Worm (Caenorhabditis elegans): ENCODE measurements around the gene sam-10.

Gene sam-10

DNA sequence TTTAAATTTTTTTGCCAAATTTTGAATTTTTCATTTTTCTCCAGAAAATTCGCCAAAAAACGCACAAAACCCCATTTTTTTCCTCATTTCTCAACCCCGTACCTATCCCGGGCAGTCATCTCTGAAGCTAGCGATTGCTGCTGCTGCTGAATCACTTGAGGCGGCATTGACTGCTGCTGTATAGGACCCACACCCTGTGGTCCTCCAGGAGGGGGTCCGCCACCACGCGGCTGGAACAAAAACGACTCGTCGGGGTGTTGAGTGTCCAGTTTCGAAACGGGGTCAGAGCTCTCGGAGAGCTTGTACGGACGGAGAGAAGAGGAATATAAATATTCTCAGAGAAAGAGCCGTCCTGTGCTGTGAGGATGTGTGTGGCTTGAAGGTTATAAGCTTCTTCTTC is at the start of gene sam-10:
sam-10 (minus strand) TSS at position 167 of the 400 bp plus-strand sequence.
- no peak for TF ChIP-seq unc-62 (GFP tag; optimal IDR thresholded peaks at IDR 0.05)

DNA sequence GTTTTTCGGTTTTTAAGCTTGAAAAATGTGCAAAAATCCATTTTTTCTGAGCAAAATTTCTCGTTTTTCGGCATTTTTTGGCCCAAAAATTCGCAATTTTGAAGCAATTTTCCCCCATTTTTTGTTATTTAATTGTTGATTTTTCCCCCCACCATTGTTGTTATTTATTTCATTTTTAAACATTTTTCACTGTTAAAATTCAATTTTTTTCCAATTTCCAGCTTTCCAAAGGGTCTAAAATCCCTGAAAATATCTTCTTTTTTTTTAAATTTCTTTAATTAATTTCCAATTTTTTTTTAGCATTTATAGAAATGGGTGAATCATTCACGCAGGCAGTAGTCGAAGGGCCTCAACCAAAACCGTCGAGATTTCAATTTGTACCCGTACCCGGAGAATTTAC is 45.8 kb upstream of the sam-10 start, which contains the start of gene Y48C3A.12:
Y48C3A.12 (plus strand) TSS at position 301 of the 400 bp plus-strand sequence.
- TF ChIP-seq unc-62 (GFP tag; optimal IDR thresholded peaks at IDR 0.05): no peak

DNA sequence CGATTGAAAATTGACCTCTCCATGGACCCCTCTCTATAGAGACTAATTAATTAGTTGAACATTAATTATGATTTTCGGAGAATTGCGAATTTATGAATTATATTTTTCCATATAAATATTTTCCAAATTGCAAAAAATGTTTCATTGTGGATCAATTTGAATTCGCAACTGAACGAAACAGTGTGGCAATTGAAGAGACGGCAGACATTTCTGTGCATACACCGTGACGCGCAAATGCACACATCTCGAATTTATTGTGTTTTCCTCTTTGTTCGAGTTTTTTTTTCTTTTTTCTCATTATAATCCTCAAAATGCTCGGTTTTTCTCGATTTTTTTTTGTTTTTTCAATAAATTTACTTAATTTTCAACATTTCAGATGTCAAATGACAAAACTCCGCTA is 38.9 kb upstream of the sam-10 start, which contains the start of gene Y48C3A.20:
Y48C3A.20 (plus strand) TSS at position 377 of the 400 bp plus-strand sequence.
- no peak for TF ChIP-seq unc-62 (GFP tag; optimal IDR thresholded peaks at IDR 0.05)

DNA sequence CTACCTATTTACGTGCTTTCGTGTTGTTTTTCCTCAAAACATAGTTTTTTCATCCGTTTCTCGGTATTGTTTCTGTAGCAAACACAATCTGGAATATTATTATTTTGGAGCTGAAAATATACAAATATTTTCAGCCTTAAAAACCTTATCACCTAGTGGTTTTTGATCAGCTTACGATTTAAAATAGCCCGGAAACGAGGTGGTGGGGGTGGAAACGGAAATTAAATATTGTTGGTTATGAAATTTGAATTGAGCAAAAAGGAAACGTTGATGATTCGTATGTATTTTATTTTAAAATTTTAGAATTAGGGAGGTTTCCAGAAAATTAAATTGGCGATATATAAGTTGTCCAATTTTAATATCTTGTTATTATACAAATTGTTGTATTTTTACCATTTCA is 37.5 kb upstream of the sam-10 start:
- no peak for TF ChIP-seq unc-62 (GFP tag; optimal IDR thresholded peaks at IDR 0.05)

DNA sequence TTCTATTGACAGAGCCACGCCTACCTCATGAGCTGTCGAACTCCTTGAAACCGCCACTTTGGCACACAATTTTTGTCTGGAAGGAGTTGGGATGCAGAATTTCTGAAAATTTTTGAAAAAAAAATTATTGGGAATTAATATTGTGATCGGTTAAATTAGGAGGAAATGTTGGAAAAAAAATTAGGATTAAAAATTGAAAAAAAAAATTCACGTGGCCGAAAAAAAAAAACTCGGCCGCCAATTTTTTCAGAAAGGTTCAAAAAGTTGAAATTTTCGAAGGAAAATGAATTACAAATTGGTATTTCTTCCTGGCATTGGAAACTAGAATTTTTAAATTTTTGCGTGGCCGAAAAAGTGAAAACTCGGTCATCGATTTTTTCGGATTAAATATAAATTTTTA is 25.8 kb upstream of the sam-10 start, which contains the start of gene dmsr-3:
dmsr-3 (minus strand) TSS at position 101 of the 400 bp plus-strand sequence.
- no peak for TF ChIP-seq unc-62 (GFP tag; optimal IDR thresholded peaks at IDR 0.05)

DNA sequence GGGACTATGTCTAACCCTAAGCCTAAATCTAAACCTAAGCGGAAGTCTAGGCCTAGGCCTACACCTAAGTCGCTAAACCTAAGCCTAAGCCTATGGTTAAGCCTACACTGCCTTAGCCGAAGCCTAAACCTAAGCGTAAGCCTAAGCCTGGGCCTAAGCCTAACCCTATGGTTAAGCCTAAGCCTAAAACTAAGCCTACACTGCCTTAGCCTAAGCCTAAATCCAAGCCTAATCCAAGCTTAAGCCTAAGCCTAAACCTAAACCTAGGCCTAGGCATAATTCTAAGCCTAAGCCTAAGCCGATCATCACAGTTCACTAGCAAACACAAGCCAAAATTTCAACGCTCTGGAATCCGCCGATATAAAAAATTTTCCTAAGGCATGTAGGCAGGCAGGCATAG is 11.0 kb upstream of the sam-10 start:
- no peak for TF ChIP-seq unc-62 (GFP tag; optimal IDR thresholded peaks at IDR 0.05)

DNA sequence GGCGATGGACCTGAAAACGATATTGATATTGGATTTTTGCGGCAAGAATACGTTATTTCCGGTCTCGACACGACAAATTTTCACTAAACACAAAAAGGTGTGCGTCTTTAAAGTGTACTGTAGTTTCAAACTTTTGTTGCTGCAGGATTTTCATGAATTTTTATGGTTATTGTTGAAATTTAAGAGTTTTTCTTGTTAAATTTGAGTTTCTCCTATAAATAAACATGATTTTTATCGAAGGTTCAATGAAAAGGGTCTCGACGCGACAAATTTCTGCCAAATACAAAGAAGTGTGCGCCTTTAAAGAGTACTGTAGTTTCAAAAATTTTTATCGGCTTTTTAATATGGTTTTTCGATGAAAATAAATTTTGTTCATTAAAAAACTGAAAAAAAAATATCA is 9.7 kb upstream of the sam-10 start:
- no peak for TF ChIP-seq unc-62 (GFP tag; optimal IDR thresholded peaks at IDR 0.05)

DNA sequence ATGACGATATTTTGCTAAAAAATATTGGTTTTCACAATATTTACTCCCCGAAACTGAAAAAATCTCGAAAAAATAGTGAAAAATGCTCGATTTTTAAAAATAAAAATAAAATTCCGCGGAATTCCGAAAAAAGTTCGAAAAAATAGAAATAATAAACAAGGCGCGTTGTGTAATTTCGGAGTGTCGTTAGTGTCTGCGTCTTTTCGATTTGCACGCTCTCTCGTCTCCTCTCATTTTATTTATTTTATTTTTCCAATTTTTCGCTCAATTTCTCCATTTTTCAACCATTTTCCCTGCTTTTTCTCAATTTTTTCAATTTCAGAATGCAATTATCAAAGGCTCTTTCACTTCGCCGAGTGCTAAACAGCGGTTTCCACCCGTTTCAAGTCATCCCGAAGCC is 7.6 kb upstream of the sam-10 start, which contains the start of gene mrpl-20:
mrpl-20 (plus strand) TSS at position 323 of the 400 bp plus-strand sequence.
- TF ChIP-seq unc-62 (GFP tag; optimal IDR thresholded peaks at IDR 0.05): no peak

DNA sequence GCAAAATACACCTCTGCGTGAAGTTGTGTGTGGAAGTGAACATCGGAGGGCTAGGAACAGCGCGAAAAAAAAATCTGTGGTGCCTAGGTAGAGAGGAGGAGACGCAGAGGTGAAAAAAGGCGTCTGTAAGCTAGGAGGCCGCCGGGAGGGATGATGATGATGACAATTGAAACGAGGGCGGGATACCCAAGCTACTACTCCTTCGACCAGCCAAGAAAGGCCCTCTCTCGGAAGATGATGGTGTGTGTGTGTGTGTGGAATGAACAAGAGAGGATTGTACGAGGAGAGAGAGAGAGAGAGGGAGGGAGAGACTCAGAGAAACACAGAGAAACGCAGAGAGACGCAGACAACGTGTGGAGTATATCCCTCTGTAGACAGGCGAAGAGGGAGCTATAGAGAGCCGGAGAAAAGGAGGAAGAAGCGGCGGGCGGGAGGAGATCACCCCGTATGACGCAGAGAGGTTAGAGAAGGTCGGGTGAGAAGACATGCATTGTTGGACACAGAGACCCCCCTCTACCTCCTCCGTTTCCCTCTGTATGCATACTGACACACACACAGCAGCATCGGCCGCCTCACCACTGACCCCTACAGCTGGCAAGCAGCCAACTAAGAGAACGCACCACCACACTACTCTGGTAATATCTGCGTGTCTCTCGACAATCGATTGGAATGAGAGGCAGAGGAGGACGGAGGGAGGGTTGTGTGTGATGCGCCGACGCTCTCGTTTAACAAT is 4.8 kb upstream of the sam-10 start:
- TF ChIP-seq unc-62 (GFP tag; optimal IDR thresholded peaks at IDR 0.05): no peak

DNA sequence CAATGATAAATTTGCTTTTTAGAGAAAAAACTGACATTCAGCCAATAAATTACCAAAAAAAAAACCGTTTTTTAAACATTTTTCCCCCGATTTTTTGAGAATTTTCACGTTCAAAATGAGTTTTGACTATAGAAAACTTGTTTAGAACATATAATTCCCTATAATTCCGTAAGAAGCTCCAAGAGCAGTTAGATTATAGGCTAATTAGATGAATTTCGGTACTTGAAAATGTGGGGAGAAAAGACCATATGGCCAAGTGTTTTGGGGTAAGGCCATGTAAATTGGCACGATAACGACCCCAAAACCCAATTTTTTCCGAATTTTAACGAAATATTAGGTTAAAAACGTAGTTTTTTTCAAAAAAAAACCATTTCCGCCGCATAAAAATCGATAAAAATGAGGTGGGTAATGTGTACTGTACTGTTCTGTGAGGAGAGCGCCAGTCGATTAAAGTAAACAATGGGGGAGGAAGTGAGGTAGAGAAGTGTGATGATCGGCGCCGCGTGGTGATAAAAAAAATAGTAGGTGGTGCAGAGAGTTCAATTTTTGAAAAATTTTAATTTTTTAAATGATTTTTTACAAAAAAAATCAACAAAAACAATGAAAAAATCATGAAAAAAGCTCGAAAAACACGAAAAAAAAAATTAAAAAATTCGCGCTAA is 2.9 kb upstream of the sam-10 start:
- TF ChIP-seq unc-62 (GFP tag; optimal IDR thresholded peaks at IDR 0.05): no peak

DNA sequence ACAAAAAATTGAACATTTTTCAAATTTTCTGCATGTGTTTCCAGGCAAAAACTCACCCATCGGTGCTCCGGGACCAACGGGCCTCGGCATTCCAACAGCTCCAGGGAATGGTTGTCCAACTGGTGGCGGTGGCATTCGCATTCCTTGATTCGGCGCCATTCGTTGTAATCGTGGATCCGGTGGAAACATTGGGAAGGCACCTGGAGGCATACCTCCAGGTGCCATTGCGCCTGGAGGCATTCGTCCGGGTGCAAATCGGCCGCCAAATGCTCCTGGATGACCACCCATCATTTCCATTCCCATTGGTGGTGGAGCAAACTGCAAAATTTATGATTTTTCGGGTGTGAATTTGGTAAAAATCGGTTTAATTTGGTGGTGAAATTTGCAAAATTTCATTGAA is 3.8 kb downstream of the sam-10 start:
- TF ChIP-seq unc-62 (GFP tag; optimal IDR thresholded peaks at IDR 0.05): no peak

DNA sequence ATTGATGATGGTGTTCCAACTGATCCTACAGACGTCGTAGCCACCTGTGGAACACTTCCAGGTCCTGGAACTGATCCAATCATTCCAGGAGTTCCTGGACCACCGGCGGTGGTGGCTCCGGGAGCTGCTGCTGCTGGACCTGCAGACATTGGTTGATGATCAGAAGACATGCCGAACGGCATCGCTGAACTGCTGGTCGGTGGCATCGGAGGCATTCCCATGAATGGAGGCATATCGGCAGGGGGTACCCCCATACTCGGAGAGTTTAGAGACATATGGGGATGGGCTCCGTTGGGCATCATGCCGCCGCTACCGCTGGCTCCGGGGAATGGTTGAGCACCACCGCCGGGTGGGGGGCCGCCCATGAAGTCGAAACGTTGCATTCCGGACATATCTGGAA is 5.0 kb downstream of the sam-10 start:
- TF ChIP-seq unc-62 (GFP tag; optimal IDR thresholded peaks at IDR 0.05): no peak

DNA sequence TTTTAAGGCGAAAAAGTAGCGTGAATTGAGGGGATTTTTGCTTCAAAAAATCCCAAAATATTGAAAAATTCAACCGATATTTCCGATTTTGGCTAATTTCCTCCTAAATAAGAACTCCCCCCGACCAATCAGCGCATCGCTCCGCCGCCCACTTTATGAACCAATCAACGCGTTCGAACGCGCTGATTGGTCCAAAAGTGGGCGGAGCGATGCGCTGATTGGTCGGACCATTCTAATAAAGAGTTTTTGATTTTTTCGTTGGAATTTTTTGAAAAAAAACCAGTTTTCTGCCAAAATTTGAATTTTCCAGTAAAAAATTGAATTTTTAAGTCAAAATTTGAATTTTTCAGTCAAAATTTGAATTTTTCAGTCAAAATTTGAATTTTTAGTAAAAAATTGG is 9.1 kb downstream of the sam-10 start:
- TF ChIP-seq unc-62 (GFP tag; optimal IDR thresholded peaks at IDR 0.05): no peak

DNA sequence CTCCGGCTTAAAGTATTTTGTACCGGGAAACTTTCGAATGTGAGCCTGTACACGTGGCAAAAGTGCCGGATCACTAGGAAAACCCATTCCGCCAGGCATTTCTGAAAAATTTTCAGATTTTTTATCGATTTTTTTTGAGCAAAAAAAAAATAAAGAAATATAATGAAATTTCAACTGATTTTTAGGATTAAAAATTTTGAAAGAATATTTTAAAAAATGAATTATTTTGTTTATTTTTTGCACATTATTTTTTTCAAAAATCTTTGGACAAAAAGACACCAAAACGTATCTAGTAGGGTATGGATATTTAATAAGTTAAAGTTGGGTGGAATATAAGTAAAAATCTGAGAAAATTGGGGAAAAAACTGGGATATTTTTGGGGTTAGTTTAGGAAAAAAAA is 9.5 kb downstream of the sam-10 start, which contains the start of gene mac-1:
mac-1 (minus strand) TSS at position 101 of the 400 bp plus-strand sequence.
- no peak for TF ChIP-seq unc-62 (GFP tag; optimal IDR thresholded peaks at IDR 0.05)

DNA sequence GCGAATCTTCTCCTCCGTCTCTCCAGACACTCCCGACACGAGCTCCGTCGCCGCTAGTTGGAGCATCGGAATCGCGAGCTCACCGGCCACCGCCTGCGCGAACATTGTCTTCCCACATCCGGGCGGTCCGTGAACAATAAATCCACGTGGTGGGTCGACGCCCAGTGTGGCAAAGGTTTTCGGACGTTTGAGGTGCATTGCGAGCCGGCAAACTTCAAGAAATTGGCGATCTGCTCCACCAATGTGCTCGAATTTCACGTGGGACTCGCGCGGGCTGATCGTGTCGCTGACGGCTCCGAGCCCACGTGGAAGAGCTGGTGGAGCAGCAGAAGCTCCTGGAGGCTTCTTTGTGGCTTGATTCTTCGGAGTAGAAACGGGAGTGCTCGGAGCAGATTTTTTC is 13.7 kb downstream of the sam-10 start:
- no peak for TF ChIP-seq unc-62 (GFP tag; optimal IDR thresholded peaks at IDR 0.05)

DNA sequence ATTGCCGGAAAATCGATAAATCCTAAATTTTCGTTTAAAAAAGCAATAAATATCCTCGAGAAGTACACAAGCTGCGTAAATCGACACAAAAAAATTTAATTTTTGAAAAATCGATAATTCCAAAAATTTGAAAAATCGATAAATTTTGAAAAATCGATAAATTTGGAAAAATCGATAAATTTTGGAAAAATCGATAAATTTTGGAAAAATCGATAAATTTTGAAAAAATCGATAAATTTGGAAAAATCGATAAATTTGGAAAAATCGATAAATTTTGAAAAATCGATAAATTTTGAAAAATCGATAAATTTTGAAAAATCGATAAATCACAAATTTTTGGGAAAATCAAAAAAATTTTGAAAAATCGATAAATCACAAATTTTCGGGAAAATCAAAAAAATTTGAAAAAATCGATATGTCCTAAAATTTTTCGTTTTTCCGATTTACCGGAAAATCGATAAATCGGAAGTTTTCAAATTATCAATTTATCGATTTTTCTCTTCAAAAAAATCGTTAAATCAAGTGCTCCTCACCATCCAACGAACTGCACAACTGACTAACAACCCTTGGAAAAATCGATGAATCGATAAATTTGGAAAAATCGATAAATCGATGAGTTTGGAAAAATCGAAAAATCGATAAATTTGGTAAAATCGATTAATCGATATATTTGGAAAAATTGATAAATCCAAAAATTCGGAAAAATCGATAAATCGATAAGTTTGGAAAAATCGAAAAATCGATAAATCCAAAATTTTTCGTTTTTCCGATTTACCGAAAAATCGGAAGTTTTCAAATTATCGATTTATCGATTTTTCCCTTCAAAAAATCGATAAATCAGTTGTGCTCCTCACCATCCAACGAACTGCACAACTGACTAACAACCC is 14.4 kb downstream of the sam-10 start:
- TF ChIP-seq unc-62 (GFP tag; optimal IDR thresholded peaks at IDR 0.05): no peak
